Worm (Caenorhabditis elegans) whole organism, midembryonic: ENCODE results near the gene W03C9.5.

Source experiments
- T22C8.4 ChIP-seq: fragments of 200-800 bp; sonication (Bioruptor generic); IDR thresholded peaks from 2 replicates; pipeline ENCODE4 v1.3.6; 2022; ENCODE audit warnings: missing genetic modification characterization, missing compliant biosample characterization
- cog-1 ChIP-seq: sonication (generic microtip); optimal IDR thresholded peaks from 2 replicates; lab custom pipeline; 2016; ENCODE audit warnings: missing genetic modification characterization, missing compliant biosample characterization
- flt-1 ChIP-seq: fragments of 200-800 bp; sonication (Bioruptor generic); IDR thresholded peaks from 2 replicates; pipeline ENCODE4 v1.3.6; 2022; ENCODE audit warnings: missing genetic modification characterization, missing compliant biosample characterization
- klf-2 ChIP-seq: fragments of 200-800 bp; sonication (Bioruptor generic); conservative IDR thresholded peaks from 2 replicates; pipeline ENCODE4 v1.3.6; 2022; ENCODE audit warnings: missing genetic modification reagents, missing genetic modification characterization, missing compliant biosample characterization
- med-1 ChIP-seq: sonication (generic microtip); optimal IDR thresholded peaks from 2 replicates; lab custom pipeline; 2017; ENCODE audit warnings: missing genetic modification characterization, mild to moderate bottlenecking, missing compliant biosample characterization, antibody characterized with exemption, missing genetic modification reagents; ENCODE audit not compliant: insufficient read depth
- ref-1 ChIP-seq: fragments of 200-800 bp; sonication (Bioruptor generic); conservative IDR thresholded peaks from 2 replicates; pipeline ENCODE4 v1.3.6; 2022; ENCODE audit warnings: missing genetic modification reagents, missing genetic modification characterization, missing compliant biosample characterization
- tab-1 ChIP-seq: fragments of 200-800 bp; sonication (Bioruptor generic); IDR thresholded peaks from 2 replicates; pipeline ENCODE4 v1.3.6; 2022; ENCODE audit warnings: missing genetic modification characterization, missing compliant biosample characterization
- ztf-23 ChIP-seq: fragments of 200-800 bp; sonication (Bioruptor generic); IDR thresholded peaks from 2 replicates; pipeline ENCODE4 v1.3.6; 2022; ENCODE audit warnings: missing genetic modification reagents, missing genetic modification characterization, missing compliant biosample characterization
- ztf-29 ChIP-seq: fragments of 200-800 bp; sonication (Bioruptor generic); IDR thresholded peaks from 2 replicates; pipeline ENCODE4 v1.3.6; 2022; ENCODE audit warnings: missing genetic modification reagents, missing genetic modification characterization, missing compliant biosample characterization

W03C9.5 gene

ce11 chrII:11967507-11968127 is at the start of gene W03C9.5:
Gene W03C9.5, minus strand, starts transcription at chrII:11967544.
- TF ChIP-seq T22C8.4 (GFP tag; lab: Robert Waterston, UW) = peak; percentile 54; the same call in 1 of the 2 replicates
- TF ChIP-seq ztf-23 = peak; percentile 88
- TF ChIP-seq ref-1 (GFP tag; lab: Robert Waterston, UW) = peak; percentile 69
- TF ChIP-seq med-1 (GFP tag; lab: Kevin White, UChicago) = peak; percentile 2
- TF ChIP-seq ztf-29 (GFP tag; lab: Robert Waterston, UW) = no peak; the same call in 1 of the 2 replicates
- peak; percentile 92 for TF ChIP-seq flt-1
- peak; percentile 92 for TF ChIP-seq cog-1 (tag; lab: Kevin White, UChicago)
- TF ChIP-seq tab-1 (GFP tag; lab: Robert Waterston, UW) = no peak
- peak; percentile 89 for TF ChIP-seq klf-2

- no peak for TF ChIP-seq cog-1 (tag; lab: Kevin White, UChicago)
- no peak for TF ChIP-seq klf-2
- TF ChIP-seq med-1 (GFP tag; lab: Kevin White, UChicago) = no peak
- no peak for TF ChIP-seq T22C8.4 (GFP tag; lab: Robert Waterston, UW)
- TF ChIP-seq flt-1 = no peak
- TF ChIP-seq tab-1 (GFP tag; lab: Robert Waterston, UW) = no peak
- TF ChIP-seq ztf-29 (GFP tag; lab: Robert Waterston, UW) = no peak
- TF ChIP-seq ztf-23 = no peak
Observed at ce11 chrII:12008772-12009171, 41.4 kb upstream of the W03C9.5 start, which contains the start of gene glb-29. Gene glb-29, plus strand, starts transcription at chrII:12009072.

- no peak for TF ChIP-seq ztf-29 (GFP tag; lab: Robert Waterston, UW)
- TF ChIP-seq ztf-23 = 0 out of 2 replicates have a peak, but pooled peaks have one; percentile 25
Observed at ce11 chrII:12006575-12007098, 39.3 kb upstream of the W03C9.5 start, which contains the start of gene mcm-2. Gene mcm-2, minus strand, starts transcription at chrII:12006625.

ce11 chrII:12005981-12006380 is 38.6 kb upstream of the W03C9.5 start:
- no peak for TF ChIP-seq T22C8.4 (GFP tag; lab: Robert Waterston, UW)
- no peak for TF ChIP-seq ztf-23
- no peak for TF ChIP-seq med-1 (GFP tag; lab: Kevin White, UChicago)
- TF ChIP-seq cog-1 (tag; lab: Kevin White, UChicago) = no peak
- TF ChIP-seq ztf-29 (GFP tag; lab: Robert Waterston, UW) = no peak
- TF ChIP-seq ref-1 (GFP tag; lab: Robert Waterston, UW) = no peak
- TF ChIP-seq klf-2 = no peak
- no peak for TF ChIP-seq flt-1
- TF ChIP-seq tab-1 (GFP tag; lab: Robert Waterston, UW) = no peak

ce11 chrII:11998903-11999302 is 31.6 kb upstream of the W03C9.5 start, which contains the start of gene Y17G7B.23:
Gene Y17G7B.23, plus strand, starts transcription at chrII:11999203.
- TF ChIP-seq tab-1 (GFP tag; lab: Robert Waterston, UW) = no peak
- TF ChIP-seq ztf-23 = no peak
- no peak for TF ChIP-seq ref-1 (GFP tag; lab: Robert Waterston, UW)
- TF ChIP-seq flt-1 = no peak
- TF ChIP-seq med-1 (GFP tag; lab: Kevin White, UChicago) = no peak
- TF ChIP-seq cog-1 (tag; lab: Kevin White, UChicago) = no peak
- no peak for TF ChIP-seq T22C8.4 (GFP tag; lab: Robert Waterston, UW)
- TF ChIP-seq ztf-29 (GFP tag; lab: Robert Waterston, UW) = no peak
- TF ChIP-seq klf-2 = no peak

ce11 chrII:11994940-11995339 is 27.6 kb upstream of the W03C9.5 start:
- TF ChIP-seq ztf-23 = no peak
- no peak for TF ChIP-seq cog-1 (tag; lab: Kevin White, UChicago)
- no peak for TF ChIP-seq ref-1 (GFP tag; lab: Robert Waterston, UW)
- no peak for TF ChIP-seq ztf-29 (GFP tag; lab: Robert Waterston, UW)
- TF ChIP-seq tab-1 (GFP tag; lab: Robert Waterston, UW) = no peak

ce11 chrII:11992701-11993100 is 25.4 kb upstream of the W03C9.5 start, which contains the start of gene dhps-1:
Gene dhps-1, plus strand, starts transcription at chrII:11993001.
- TF ChIP-seq klf-2 = no peak
- no peak for TF ChIP-seq tab-1 (GFP tag; lab: Robert Waterston, UW)
- TF ChIP-seq ref-1 (GFP tag; lab: Robert Waterston, UW) = no peak
- TF ChIP-seq T22C8.4 (GFP tag; lab: Robert Waterston, UW) = no peak
- TF ChIP-seq flt-1 = no peak
- no peak for TF ChIP-seq med-1 (GFP tag; lab: Kevin White, UChicago)
- no peak for TF ChIP-seq ztf-29 (GFP tag; lab: Robert Waterston, UW)
- no peak for TF ChIP-seq cog-1 (tag; lab: Kevin White, UChicago)

ce11 chrII:11988724-11989123 is 21.4 kb upstream of the W03C9.5 start, which contains the start of gene Y17G7B.3:
Gene Y17G7B.3, plus strand, starts transcription at chrII:11989024.
- no peak for TF ChIP-seq tab-1 (GFP tag; lab: Robert Waterston, UW)
- TF ChIP-seq med-1 (GFP tag; lab: Kevin White, UChicago) = no peak
- TF ChIP-seq ztf-23 = no peak
- TF ChIP-seq ref-1 (GFP tag; lab: Robert Waterston, UW) = no peak
- no peak for TF ChIP-seq T22C8.4 (GFP tag; lab: Robert Waterston, UW)
- TF ChIP-seq ztf-29 (GFP tag; lab: Robert Waterston, UW) = no peak
- no peak for TF ChIP-seq klf-2
- TF ChIP-seq flt-1 = no peak
- no peak for TF ChIP-seq cog-1 (tag; lab: Kevin White, UChicago)

- TF ChIP-seq ref-1 (GFP tag; lab: Robert Waterston, UW) = no peak
- TF ChIP-seq cog-1 (tag; lab: Kevin White, UChicago) = peak; percentile 62
- no peak for TF ChIP-seq ztf-29 (GFP tag; lab: Robert Waterston, UW)
- TF ChIP-seq ztf-23 = peak; percentile 76
- no peak for TF ChIP-seq klf-2
- 0 out of 2 replicates have a peak, but pooled peaks have one; percentile 8 for TF ChIP-seq tab-1 (GFP tag; lab: Robert Waterston, UW)
- peak; percentile 63 for TF ChIP-seq flt-1
- no peak for TF ChIP-seq T22C8.4 (GFP tag; lab: Robert Waterston, UW)
- no peak for TF ChIP-seq med-1 (GFP tag; lab: Kevin White, UChicago)
Observed at ce11 chrII:11980110-11980509, 12.8 kb upstream of the W03C9.5 start.
